Fruit fly (Drosophila melanogaster) whole organism, embryonic: ENCODE data around the gene dlg1.

Source experiments
- Bdp1 ChIP-seq: fragments of 200-800 bp; sonication (Bioruptor generic); optimal IDR thresholded peaks from 3 replicates; lab custom pipeline; 2016; ENCODE audit warnings: missing biosample characterization, missing genetic modification characterization
- CG11504 ChIP-seq: fragments of 200-800 bp; sonication (Bioruptor generic); optimal IDR thresholded peaks from 3 replicates; lab custom pipeline; 2019; ENCODE audit warnings: missing biosample characterization, mild to moderate bottlenecking, missing genetic modification characterization, moderate library complexity
- CG11696 ChIP-seq: fragments of 200-800 bp; sonication (Bioruptor generic); IDR thresholded peaks from 2 replicates; pipeline ENCODE4 v1.3.6; 2022; ENCODE audit warnings: missing biosample characterization, missing genetic modification characterization
- CG12071 ChIP-seq: fragments of 200-800 bp; sonication (Bioruptor generic); optimal IDR thresholded peaks from 3 replicates; lab custom pipeline; 2018; ENCODE audit warnings: missing biosample characterization, mild to moderate bottlenecking, missing genetic modification characterization
- CG13123 ChIP-seq: fragments of 200-800 bp; sonication (Bioruptor generic); optimal IDR thresholded peaks from 2 replicates; lab custom pipeline; 2016; ENCODE audit warnings: missing biosample characterization, missing genetic modification characterization
- CG14014 ChIP-seq: fragments of 200-800 bp; sonication (Bioruptor generic); IDR thresholded peaks from 2 replicates; pipeline ENCODE4 v1.3.6; 2022; ENCODE audit warnings: missing biosample characterization, missing genetic modification characterization
- CG15269 ChIP-seq: fragments of 200-800 bp; sonication (Bioruptor generic); optimal IDR thresholded peaks from 2 replicates; lab custom pipeline; 2018; ENCODE audit warnings: missing biosample characterization, mild to moderate bottlenecking, missing genetic modification characterization, moderate library complexity
- CG17359 ChIP-seq: fragments of 200-800 bp; sonication (Bioruptor generic); optimal IDR thresholded peaks from 3 replicates; lab custom pipeline; 2018; ENCODE audit warnings: missing biosample characterization, mild to moderate bottlenecking, missing genetic modification characterization, moderate library complexity
- CG1832 ChIP-seq: fragments of 200-800 bp; sonication (Bioruptor generic); optimal IDR thresholded peaks from 2 replicates; lab custom pipeline; 2017; ENCODE audit warnings: missing biosample characterization, mild to moderate bottlenecking, missing genetic modification characterization, inconsistent platforms
- CG18619 ChIP-seq: fragments of 200-800 bp; sonication (Bioruptor generic); optimal IDR thresholded peaks from 3 replicates; lab custom pipeline; 2017; ENCODE audit warnings: missing biosample characterization, mild to moderate bottlenecking, missing genetic modification characterization
- CG2875 ChIP-seq: fragments of 200-800 bp; sonication (Bioruptor generic); optimal IDR thresholded peaks from 2 replicates; lab custom pipeline; 2017; ENCODE audit warnings: missing biosample characterization, mild to moderate bottlenecking, missing genetic modification characterization, missing genetic modification reagents
- CG30403 ChIP-seq: fragments of 200-800 bp; sonication (Bioruptor generic); optimal IDR thresholded peaks from 3 replicates; lab custom pipeline; 2016; ENCODE audit warnings: missing biosample characterization, missing genetic modification characterization
- CG31365 ChIP-seq: fragments of 200-800 bp; sonication (Bioruptor generic); optimal IDR thresholded peaks from 2 replicates; lab custom pipeline; 2018; ENCODE audit warnings: missing biosample characterization, mild to moderate bottlenecking, missing genetic modification characterization
- CG5953 ChIP-seq: fragments of 200-800 bp; sonication (Bioruptor generic); IDR thresholded peaks from 2 replicates; pipeline ENCODE4 v1.3.6; 2022; ENCODE audit warnings: missing biosample characterization, missing genetic modification characterization
- CG6689 ChIP-seq: fragments of 200-800 bp; sonication (Bioruptor generic); IDR thresholded peaks from 2 replicates; pipeline ENCODE4 v1.3.6; 2022; ENCODE audit warnings: missing biosample characterization, missing genetic modification characterization
- CG7745 ChIP-seq: fragments of 200-800 bp; sonication (Bioruptor generic); optimal IDR thresholded peaks from 2 replicates; lab custom pipeline; 2018; ENCODE audit warnings: missing biosample characterization, mild to moderate bottlenecking, missing genetic modification characterization, moderate library complexity
- CG7839 ChIP-seq: fragments of 200-800 bp; sonication (Bioruptor generic); optimal IDR thresholded peaks from 3 replicates; lab custom pipeline; 2018; ENCODE audit warnings: missing biosample characterization, mild to moderate bottlenecking, missing genetic modification characterization, moderate library complexity
- CG8388 ChIP-seq: fragments of 200-800 bp; sonication (Bioruptor generic); optimal IDR thresholded peaks from 2 replicates; lab custom pipeline; 2019; ENCODE audit warnings: missing biosample characterization, mild to moderate bottlenecking, missing genetic modification characterization, moderate library complexity
- CG8924 ChIP-seq: fragments of 200-800 bp; optimal IDR thresholded peaks from 3 replicates; lab custom pipeline; 2019; ENCODE audit warnings: missing biosample characterization, mild to moderate bottlenecking, missing genetic modification characterization, moderate library complexity
- CG9876 ChIP-seq: fragments of 200-800 bp; sonication (Bioruptor generic); optimal IDR thresholded peaks from 2 replicates; lab custom pipeline; 2016; ENCODE audit warnings: missing biosample characterization, missing genetic modification characterization
- CrebB ChIP-seq: fragments of 200-800 bp; sonication (Bioruptor generic); optimal IDR thresholded peaks from 3 replicates; lab custom pipeline; 2018; ENCODE audit warnings: missing biosample characterization, mild to moderate bottlenecking, missing genetic modification characterization
- Drgx ChIP-seq: fragments of 200-800 bp; sonication (Bioruptor generic); IDR thresholded peaks from 2 replicates; pipeline ENCODE4 v1.3.6; 2022; ENCODE audit warnings: missing biosample characterization, missing genetic modification characterization
- Eip74EF ChIP-seq, 2 experiments: fragments of 200-800 bp in 1 of 2; fragments of >200 bp in 1 of 2; sonication (Bioruptor generic) in 1 of 2; optimal IDR thresholded peaks; 2 replicates each; lab custom pipeline; 2017 to 2019; ENCODE audit warnings: missing biosample characterization in 2 of 2, missing genetic modification characterization in 2 of 2, mild to moderate bottlenecking in 1 of 2, moderate library complexity in 1 of 2
- Elba2 ChIP-seq: fragments of 200-800 bp; sonication (Bioruptor generic); optimal IDR thresholded peaks from 3 replicates; lab custom pipeline; 2016; ENCODE audit warnings: missing biosample characterization, missing genetic modification characterization
- H15 ChIP-seq: fragments of 200-800 bp; sonication (Bioruptor generic); IDR thresholded peaks from 3 replicates; pipeline ENCODE4 v1.3.6; 2022; ENCODE audit warnings: missing biosample characterization, missing genetic modification characterization
- HLH3B ChIP-seq: fragments of 200-800 bp; sonication (Bioruptor generic); IDR thresholded peaks from 2 replicates; pipeline ENCODE4 v1.3.6; 2022; ENCODE audit warnings: missing biosample characterization, missing genetic modification characterization
- Hand ChIP-seq: fragments of 200-800 bp; sonication (Bioruptor generic); optimal IDR thresholded peaks from 2 replicates; lab custom pipeline; 2017; ENCODE audit warnings: mild to moderate bottlenecking, missing biosample characterization, missing genetic modification reagents, missing genetic modification characterization
- MBD-R2 ChIP-seq: fragments of 200-800 bp; sonication (Bioruptor generic); IDR thresholded peaks from 2 replicates; pipeline ENCODE4 v1.3.6; 2022; ENCODE audit warnings: missing biosample characterization, missing genetic modification characterization
- Oli ChIP-seq: fragments of 200-800 bp; sonication (Bioruptor generic); optimal IDR thresholded peaks from 2 replicates; lab custom pipeline; 2018; ENCODE audit warnings: missing biosample characterization, mild to moderate bottlenecking, missing genetic modification characterization, moderate library complexity
- Xrp1 ChIP-seq: fragments of 200-800 bp; sonication (Bioruptor generic); IDR thresholded peaks from 2 replicates; pipeline ENCODE4 v1.3.6; 2022; ENCODE audit warnings: missing biosample characterization, missing genetic modification characterization
- ap ChIP-seq: fragments of 200-800 bp; sonication (Bioruptor generic); IDR thresholded peaks from 2 replicates; pipeline ENCODE4 v1.3.6; 2022; ENCODE audit warnings: missing biosample characterization, missing genetic modification characterization
- disco-r ChIP-seq: fragments of 200-800 bp; sonication (Bioruptor generic); optimal IDR thresholded peaks from 2 replicates; lab custom pipeline; 2016; ENCODE audit warnings: missing biosample characterization, missing genetic modification characterization
- en ChIP-seq: fragments of 200-800 bp; sonication (Bioruptor generic); optimal IDR thresholded peaks from 2 replicates; lab custom pipeline; 2016; ENCODE audit warnings: missing biosample characterization, missing genetic modification characterization
- esg ChIP-seq: fragments of 200-800 bp; sonication (Bioruptor generic); conservative IDR thresholded peaks from 2 replicates; pipeline ENCODE4 v1.3.6; 2022; ENCODE audit warnings: missing biosample characterization, missing genetic modification characterization
- fd96Cb ChIP-seq: fragments of 200-800 bp; sonication (Bioruptor generic); optimal IDR thresholded peaks from 2 replicates; lab custom pipeline; 2018; ENCODE audit warnings: missing biosample characterization, mild to moderate bottlenecking, missing genetic modification characterization, moderate library complexity
- gem ChIP-seq: fragments of 200-800 bp; sonication (Bioruptor generic); optimal IDR thresholded peaks from 2 replicates; lab custom pipeline; 2019; ENCODE audit warnings: missing biosample characterization, mild to moderate bottlenecking, missing genetic modification characterization, moderate library complexity
- gro ChIP-seq: fragments of 200-800 bp; sonication (Bioruptor generic); optimal IDR thresholded peaks from 2 replicates; lab custom pipeline; 2016; ENCODE audit warnings: missing biosample characterization, missing genetic modification characterization
- lab ChIP-seq: fragments of 200-800 bp; sonication (Bioruptor generic); optimal IDR thresholded peaks from 3 replicates; lab custom pipeline; 2017; ENCODE audit warnings: missing biosample characterization, missing genetic modification characterization, mild to moderate bottlenecking, moderate library complexity, missing genetic modification reagents
- lilli ChIP-seq: fragments of 200-800 bp; sonication (Bioruptor generic); optimal IDR thresholded peaks from 3 replicates; lab custom pipeline; 2016; ENCODE audit warnings: missing biosample characterization, missing genetic modification characterization
- mirr ChIP-seq: fragments of 200-800 bp; sonication (Bioruptor generic); optimal IDR thresholded peaks from 3 replicates; lab custom pipeline; 2018; ENCODE audit warnings: missing biosample characterization, mild to moderate bottlenecking, missing genetic modification characterization
- onecut ChIP-seq: fragments of 200-800 bp; sonication (Bioruptor generic); IDR thresholded peaks from 2 replicates; pipeline ENCODE4 v1.3.6; 2022; ENCODE audit warnings: missing biosample characterization, missing genetic modification characterization
- pan ChIP-seq, 4 experiments: fragments of >200 bp in 3 of 4; fragments of 200-800 bp in 1 of 4; sonication (Bioruptor generic) in 1 of 4; optimal IDR thresholded peaks in 3 of 4; IDR thresholded peaks in 1 of 4; 2 replicates each; pipeline versions ENCODE4 v1.3.6 to Lab custom; 2017 to 2022; ENCODE audit warnings: missing biosample characterization in 2 of 4, missing genetic modification characterization in 2 of 4, mixed read lengths in 1 of 4
- peb ChIP-seq: fragments of 200-800 bp; sonication (Bioruptor generic); IDR thresholded peaks from 2 replicates; pipeline ENCODE4 v1.3.6; 2022; ENCODE audit warnings: missing biosample characterization, missing genetic modification characterization
- phol ChIP-seq: fragments of 200-800 bp; sonication (Bioruptor generic); optimal IDR thresholded peaks from 3 replicates; lab custom pipeline; 2018; ENCODE audit warnings: missing biosample characterization, mild to moderate bottlenecking, missing genetic modification characterization, moderate library complexity
- tap ChIP-seq: fragments of 200-800 bp; optimal IDR thresholded peaks from 3 replicates; lab custom pipeline; 2019; ENCODE audit warnings: missing biosample characterization, mild to moderate bottlenecking, missing genetic modification characterization, moderate library complexity
- unpg ChIP-seq: fragments of 200-800 bp; sonication (Bioruptor generic); optimal IDR thresholded peaks from 3 replicates; lab custom pipeline; 2018; ENCODE audit warnings: missing biosample characterization, mild to moderate bottlenecking, missing genetic modification characterization, moderate library complexity
- vvl ChIP-seq: fragments of 200-800 bp; sonication (Bioruptor generic); IDR thresholded peaks from 2 replicates; pipeline ENCODE4 v1.3.6; 2022; ENCODE audit warnings: missing biosample characterization, missing genetic modification characterization
- zen2 ChIP-seq: fragments of 200-800 bp; sonication (Bioruptor generic); IDR thresholded peaks from 3 replicates; pipeline ENCODE4 v1.3.6; 2022; ENCODE audit warnings: missing biosample characterization, missing genetic modification characterization; ENCODE audit not compliant: partially characterized antibody
- zfh1 ChIP-seq: fragments of 200-800 bp; sonication (Bioruptor generic); IDR thresholded peaks from 3 replicates; pipeline ENCODE4 v1.3.6; 2022; ENCODE audit warnings: missing biosample characterization, missing genetic modification characterization

The dlg1 gene

DNA sequence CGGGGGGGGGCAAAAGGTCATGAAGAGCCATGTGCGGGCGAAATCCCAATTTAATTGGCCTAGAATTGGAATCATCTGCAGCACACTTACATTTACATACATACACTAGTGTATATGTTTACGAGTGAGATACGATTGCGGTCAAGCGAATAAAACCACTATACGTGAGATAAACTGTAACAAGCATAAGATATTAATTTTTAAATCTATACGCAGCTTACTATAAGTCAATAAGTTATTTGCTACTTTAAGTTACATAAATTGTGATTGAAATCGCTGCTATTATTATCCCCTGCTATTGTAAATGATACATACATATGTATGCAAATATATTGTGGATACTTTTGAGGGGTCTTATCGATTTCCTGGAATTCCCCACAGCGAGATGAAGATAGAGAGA, 9.7 kb downstream of the dlg1 start (continued):
- TF ChIP-seq CG18619 (GFP tag; lab: Kevin White, UChicago) (peak; percentile 14), gem (tag; lab: Kevin White, UChicago) (peak; percentile 55), Elba2 (GFP tag; lab: Kevin White, UChicago) (no peak), CrebB (tag; lab: Kevin White, UChicago) (peak; percentile 21), pan (optimal IDR thresholded peaks at IDR 0.05; lab: Kevin White, UChicago) (no peak), pan (GFP tag; optimal IDR thresholded peaks at IDR 0.05 in 1 of 2, IDR thresholded peaks at IDR 0.05 in 1 of 2) (peak in 1 of 2 experiments; percentile 58), vvl (GFP tag; lab: Robert Waterston, UW) (peak; percentile 65), H15 (GFP tag; lab: Robert Waterston, UW) (peak; percentile 40; the same call in 1 of the 3 replicates), mirr (peak; percentile 28), CG7745 (tag; lab: Kevin White, UChicago) (no peak), Drgx (GFP tag; lab: Robert Waterston, UW) (peak; percentile 23; the same call in 1 of the 2 replicates), CG5953 (GFP tag; lab: Robert Waterston, UW) (0 out of 2 replicates have a peak, but pooled peaks have one; percentile 35), disco-r (GFP tag; lab: Kevin White, UChicago) (no peak), Eip74EF (GFP tag; optimal IDR thresholded peaks at IDR 0.05; lab: Kevin White, UChicago) (peak in 1 of 2 experiments; percentile 48), CG8388 (GFP tag; lab: Kevin White, UChicago) (peak; percentile 8), CG6689 (GFP tag; lab: Robert Waterston, UW) (peak; percentile 49), Bdp1 (no peak), MBD-R2 (GFP tag; lab: Robert Waterston, UW) (0 out of 2 replicates have a peak, but pooled peaks have one; percentile 19), CG1832 (GFP tag; lab: Kevin White, UChicago) (no peak), lilli (GFP tag; lab: Kevin White, UChicago) (peak; percentile 36), Xrp1 (GFP tag; lab: Robert Waterston, UW) (peak; percentile 55; the same call in 1 of the 2 replicates), CG14014 (GFP tag; lab: Robert Waterston, UW) (peak; percentile 46), CG13123 (GFP tag; lab: Kevin White, UChicago) (no peak), gro (GFP tag; lab: Kevin White, UChicago) (peak; percentile 2), onecut (0 out of 2 replicates have a peak, but pooled peaks have one; percentile 18), ap (GFP tag; lab: Robert Waterston, UW) (peak; percentile 19; the same call in 1 of the 2 replicates), CG31365 (tag; lab: Kevin White, UChicago) (no peak), Hand (GFP tag; lab: Kevin White, UChicago) (peak; percentile 47), CG17359 (peak; percentile 46), zen2 (GFP tag; lab: Robert Waterston, UW) (no peak), Oli (peak; percentile 7), phol (tag; lab: Kevin White, UChicago) (peak; percentile 24), fd96Cb (tag; lab: Kevin White, UChicago) (peak; percentile 37), CG7839 (tag; lab: Kevin White, UChicago) (peak; percentile 68), en (GFP tag; lab: Kevin White, UChicago) (no peak), peb (GFP tag; lab: Robert Waterston, UW) (peak; percentile 19; the same call in 1 of the 2 replicates), tap (tag; lab: Kevin White, UChicago) (peak; percentile 57), CG30403 (GFP tag; lab: Kevin White, UChicago) (no peak), CG11696 (peak; percentile 71), CG2875 (GFP tag; lab: Kevin White, UChicago) (peak; percentile 3), HLH3B (GFP tag; lab: Robert Waterston, UW) (peak; percentile 61), esg (GFP tag; lab: Robert Waterston, UW) (peak; percentile 32), CG9876 (no peak), zfh1 (GFP tag; lab: Robert Waterston, UW) (peak; percentile 45; the same call in 1 of the 3 replicates), CG15269 (tag; lab: Kevin White, UChicago) (peak; percentile 68), CG11504 (tag; lab: Kevin White, UChicago) (peak; percentile 67), CG8924 (tag; lab: Kevin White, UChicago) (peak; percentile 53), unpg (GFP tag; lab: Kevin White, UChicago) (peak; percentile 58), CG12071 (GFP tag; lab: Kevin White, UChicago) (peak; percentile 39), lab (GFP tag; lab: Kevin White, UChicago) (peak; percentile 70)
